Worm (Caenorhabditis elegans): ENCODE measurements around the gene hrg-1.

DNA sequence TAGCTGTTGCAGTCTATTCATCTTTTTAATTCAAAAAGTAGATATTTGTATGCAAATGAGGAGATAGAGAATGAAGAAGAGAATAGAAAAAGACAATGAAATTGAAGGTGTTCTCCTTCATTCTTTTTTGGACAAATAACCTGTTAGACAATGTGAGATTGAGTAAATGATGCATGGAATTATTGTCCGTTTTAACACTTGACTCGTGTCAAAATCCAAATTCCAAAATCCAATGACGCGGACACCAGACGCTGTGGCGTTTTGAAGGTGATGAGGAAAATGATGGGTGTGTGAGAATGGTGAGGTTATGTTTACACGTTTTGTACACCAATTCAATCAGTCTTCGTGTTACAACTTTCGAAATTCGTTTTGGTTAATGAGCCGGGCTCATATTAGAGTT, 36.9 kb downstream of the hrg-1 start:
- TF ChIP-seq dpl-1 (GFP tag; optimal IDR thresholded peaks at IDR 0.05), result no peak
- no peak for TF ChIP-seq ceh-79 (tag; optimal IDR thresholded peaks at IDR 0.05)
- TF ChIP-seq C17E4.6 (GFP tag; IDR thresholded peaks at IDR 0.05), result no peak
- no peak for TF ChIP-seq egl-18 (GFP tag; IDR thresholded peaks at IDR 0.05)
- no peak for TF ChIP-seq aptf-2 (GFP tag; conservative IDR thresholded peaks at IDR 0.05)
- no peak for TF ChIP-seq madf-3 (GFP tag; IDR thresholded peaks at IDR 0.05)
- no peak for TF ChIP-seq ceh-91 (GFP tag; IDR thresholded peaks at IDR 0.05)
